Fruit fly (Drosophila melanogaster): Measurements from ENCODE around the gene CG33339.

dm6 chr3R:24392207-24392939 is 30.7 kb downstream of the CG33339 start, which contains the start of gene CG13616:
- no peak for TF ChIP-seq CG2116 (GFP tag; optimal IDR thresholded peaks at IDR 0.05)
- no peak for TF ChIP-seq CG1602 (GFP tag; optimal IDR thresholded peaks at IDR 0.05)
- no peak for TF ChIP-seq Bdp1 (GFP tag; optimal IDR thresholded peaks at IDR 0.05)
- no peak for TF ChIP-seq CG17612 (GFP tag; IDR thresholded peaks at IDR 0.05)
- no peak for TF ChIP-seq tio (GFP tag; optimal IDR thresholded peaks at IDR 0.05)
- TF ChIP-seq insv (GFP tag; optimal IDR thresholded peaks at IDR 0.05): no peak
- no peak for TF ChIP-seq yki (optimal IDR thresholded peaks at IDR 0.05)
- no peak for TF ChIP-seq Dek (tag; optimal IDR thresholded peaks at IDR 0.05)
- no peak for TF ChIP-seq CG11695 (GFP tag; IDR thresholded peaks at IDR 0.05)
- TF ChIP-seq hb (GFP tag; IDR thresholded peaks at IDR 0.05; ENCODE audit: partially characterized antibody): no peak
- TF ChIP-seq pb (GFP tag; optimal IDR thresholded peaks at IDR 0.05): no peak
- no peak for TF ChIP-seq B-H2 (GFP tag; optimal IDR thresholded peaks at IDR 0.05)
- TF ChIP-seq dmrt11E (tag; optimal IDR thresholded peaks at IDR 0.05): no peak
- no peak for TF ChIP-seq mirr (GFP tag; optimal IDR thresholded peaks at IDR 0.05)

All from whole organism, embryonic.